Fruit fly (Drosophila melanogaster): ENCODE measurements around the gene Leash.

DNA sequence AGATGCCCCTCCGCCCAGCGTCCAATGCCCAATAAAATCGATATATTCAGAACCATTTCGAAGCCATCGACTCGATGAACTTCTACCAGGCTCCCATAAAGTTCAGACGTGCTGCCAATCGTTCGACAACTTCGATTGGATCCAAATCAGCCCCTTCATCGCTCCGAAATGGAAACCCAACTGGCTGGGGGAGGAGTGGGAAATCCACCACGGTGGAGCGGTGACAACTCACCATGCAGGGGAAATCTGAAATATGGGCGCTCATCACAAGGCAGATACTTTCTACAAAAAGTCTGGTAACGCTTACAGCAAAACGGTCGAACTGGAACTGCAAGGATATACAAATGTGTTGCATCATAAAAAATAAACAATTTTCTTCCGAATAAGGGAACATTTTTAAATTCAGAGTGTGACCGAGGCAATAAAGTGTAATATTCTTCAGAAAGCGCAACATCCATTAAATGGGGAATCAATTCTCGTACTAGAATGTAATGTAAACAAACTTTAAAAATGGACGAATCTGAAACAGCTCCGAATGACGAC is 33.0 kb upstream of the Leash start, which contains the start of gene CG4565:
- TF ChIP-seq psq (GFP tag; optimal IDR thresholded peaks at IDR 0.05) (no peak), Jra (GFP tag; optimal IDR thresholded peaks at IDR 0.05) (no peak), Mio (GFP tag; optimal IDR thresholded peaks at IDR 0.05) (no peak), usp (GFP tag; optimal IDR thresholded peaks at IDR 0.05) (no peak), br (GFP tag; optimal IDR thresholded peaks at IDR 0.05) (no peak), Rel (GFP tag; optimal IDR thresholded peaks at IDR 0.05) (no peak), Rel (tag; optimal IDR thresholded peaks at IDR 0.05) (no peak), foxo (GFP tag; optimal IDR thresholded peaks at IDR 0.05) (no peak), CrebA (GFP tag; optimal IDR thresholded peaks at IDR 0.05; ENCODE audit: borderline replicate concordance) (no peak), OdsH (GFP tag; optimal IDR thresholded peaks at IDR 0.05) (no peak), CG9705 (GFP tag; optimal IDR thresholded peaks at IDR 0.05) (no peak)
